Fruit fly (Drosophila melanogaster): Measurements from ENCODE around the gene CG17746.

Gene CG17746

dm6 chr3L:3192912-3193311 lies 46.5 kb downstream of the CG17746 start, which contains the start of gene Hsp83 (continued):
- TF ChIP-seq sr (GFP tag; IDR thresholded peaks at IDR 0.05) (peak; percentile 96), cwo (GFP tag; optimal IDR thresholded peaks at IDR 0.05) (peak; percentile 93), Dp (GFP tag; optimal IDR thresholded peaks at IDR 0.05) (peak; percentile 94), gsb-n (tag; optimal IDR thresholded peaks at IDR 0.05) (peak; percentile 85), Rfx (GFP tag; IDR thresholded peaks at IDR 0.05) (peak; percentile 97), gsb (GFP tag; IDR thresholded peaks at IDR 0.05) (peak; percentile 83), Usf (GFP tag; optimal IDR thresholded peaks at IDR 0.05) (peak; percentile 65), vvl (GFP tag; IDR thresholded peaks at IDR 0.05) (peak; percentile 97), Camta (GFP tag; optimal IDR thresholded peaks at IDR 0.05) (peak; percentile 92), pb (GFP tag; optimal IDR thresholded peaks at IDR 0.05) (peak; percentile 96), Ets65A (GFP tag) (peak; percentile 99), odd (GFP tag; optimal IDR thresholded peaks at IDR 0.05) (peak; percentile 99), CG34224 (GFP tag; IDR thresholded peaks at IDR 0.05; ENCODE audit: partially characterized antibody) (no peak; the same call in 1 of the 3 replicates), CG8281 (tag; optimal IDR thresholded peaks at IDR 0.05) (peak; percentile 74), luna (GFP tag; optimal IDR thresholded peaks at IDR 0.05) (peak; percentile 91), CG11696 (GFP tag; IDR thresholded peaks at IDR 0.05) (peak; percentile 79), pho (GFP tag; optimal IDR thresholded peaks at IDR 0.05) (peak; percentile 93), CTCF (GFP tag; optimal IDR thresholded peaks at IDR 0.05) (peak; percentile 80), Hand (GFP tag; optimal IDR thresholded peaks at IDR 0.05) (peak; percentile 99), CG14441 (GFP tag; IDR thresholded peaks at IDR 0.05) (peak; percentile 83), dimm (GFP tag; IDR thresholded peaks at IDR 0.05) (peak; percentile 75), slbo (GFP tag; IDR thresholded peaks at IDR 0.05) (peak; percentile 84), CG5245 (GFP tag; optimal IDR thresholded peaks at IDR 0.05) (peak; percentile 91), danr (GFP tag; IDR thresholded peaks at IDR 0.05) (peak; percentile 63), CG17829 (tag; optimal IDR thresholded peaks at IDR 0.05) (peak; percentile 90), tio (GFP tag; optimal IDR thresholded peaks at IDR 0.05) (peak; percentile 75), Adf1 (GFP tag; IDR thresholded peaks at IDR 0.05) (peak; percentile 77), peb (GFP tag; IDR thresholded peaks at IDR 0.05) (0 out of 2 replicates have a peak, but pooled peaks have one; percentile 62), ranshi (GFP tag; IDR thresholded peaks at IDR 0.05) (peak; percentile 92), CG16813 (GFP tag; IDR thresholded peaks at IDR 0.05; ENCODE audit: partially characterized antibody) (no peak), CG7357 (GFP tag; IDR thresholded peaks at IDR 0.05) (peak; percentile 61; the same call in 2 of the 3 replicates), oc (tag; optimal IDR thresholded peaks at IDR 0.05) (peak; percentile 92), bsh (GFP tag; optimal IDR thresholded peaks at IDR 0.05) (peak; percentile 90 to 91), HLH4C (GFP tag; IDR thresholded peaks at IDR 0.05; ENCODE audit: partially characterized antibody) (no peak), CG15479 (GFP tag; optimal IDR thresholded peaks at IDR 0.05) (peak; percentile 53), cas (GFP tag; IDR thresholded peaks at IDR 0.05) (peak; percentile 81; the same call in 1 of the 2 replicates), kni (GFP tag; optimal IDR thresholded peaks at IDR 0.05) (peak; percentile 99), CG1603 (tag; optimal IDR thresholded peaks at IDR 0.05) (peak; percentile 95), en (GFP tag; optimal IDR thresholded peaks at IDR 0.05) (peak; percentile 91), CG18764 (GFP tag; optimal IDR thresholded peaks at IDR 0.05) (peak; percentile 93), BEAF-32 (GFP tag; optimal IDR thresholded peaks at IDR 0.05) (no peak), ham (GFP tag; IDR thresholded peaks at IDR 0.05) (peak; percentile 45; the same call in 1 of the 2 replicates), CG3163 (GFP tag; optimal IDR thresholded peaks at IDR 0.05) (peak; percentile 87), CG31388 (GFP tag; optimal IDR thresholded peaks at IDR 0.05) (peak; percentile 58), YL-1 (GFP tag; optimal IDR thresholded peaks at IDR 0.05) (peak; percentile 100), CG1647 (GFP tag; optimal IDR thresholded peaks at IDR 0.05) (peak; percentile 93), ssp (GFP tag; IDR thresholded peaks at IDR 0.05) (peak; percentile 65), lilli (GFP tag; optimal IDR thresholded peaks at IDR 0.05) (peak; percentile 88), chif (GFP tag; optimal IDR thresholded peaks at IDR 0.05) (peak; percentile 81 to 91), Bdp1 (GFP tag; optimal IDR thresholded peaks at IDR 0.05) (peak; percentile 89), exex (tag; optimal IDR thresholded peaks at IDR 0.05) (peak; percentile 84), zfh1 (GFP tag; IDR thresholded peaks at IDR 0.05) (peak; percentile 97)

Measured in whole organism, embryonic.